Fruit fly (Drosophila melanogaster): ENCODE results near the gene PGRP-LB.
A peak's percentile ranks its signal among the peaks of the same experiment; 100 is the strongest.

The PGRP-LB gene

DNA sequence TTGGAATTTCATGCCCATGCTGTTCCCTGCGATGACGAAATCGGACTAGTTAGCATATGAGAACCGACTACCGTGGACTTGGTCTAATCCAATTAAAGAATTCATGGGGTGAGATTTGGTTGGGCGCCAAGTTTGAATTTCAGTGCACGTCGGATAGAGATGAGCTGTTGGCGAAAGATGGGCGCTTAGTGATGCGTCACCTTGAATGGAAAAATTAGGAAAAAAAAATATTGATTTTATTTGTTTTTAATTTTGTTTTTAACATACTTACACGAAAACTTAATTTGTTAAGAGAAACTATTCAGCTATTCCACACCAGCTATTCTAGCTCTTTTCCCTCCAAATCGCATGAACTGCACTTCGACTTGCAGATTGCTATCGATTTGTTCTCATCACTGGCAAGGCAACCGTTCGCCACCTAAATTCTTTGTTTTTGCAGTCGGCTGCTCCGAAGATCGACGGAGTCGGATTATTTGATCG, 38.7 kb downstream of the PGRP-LB start, which contains the start of the genes ninaG and Sptz (continued):
- TF ChIP-seq CG17829 (tag; optimal IDR thresholded peaks at IDR 0.05) (peak; percentile 91), CG5180 (GFP tag; optimal IDR thresholded peaks at IDR 0.05) (no peak), ind (GFP tag; optimal IDR thresholded peaks at IDR 0.05) (peak; percentile 96), tap (tag; optimal IDR thresholded peaks at IDR 0.05) (no peak), mam (GFP tag; optimal IDR thresholded peaks at IDR 0.05) (peak; percentile 98), CG14050 (GFP tag; IDR thresholded peaks at IDR 0.05) (peak; percentile 90), CG8281 (tag; optimal IDR thresholded peaks at IDR 0.05) (peak; percentile 63), Oli (tag; optimal IDR thresholded peaks at IDR 0.05) (peak; percentile 86), otp (GFP tag; IDR thresholded peaks at IDR 0.05) (peak; percentile 92), Oaz (GFP tag; IDR thresholded peaks at IDR 0.05) (peak; percentile 84), Hr39 (optimal IDR thresholded peaks at IDR 0.05) (no peak), emc (GFP tag; optimal IDR thresholded peaks at IDR 0.05) (peak; percentile 90), CG33557 (GFP tag; optimal IDR thresholded peaks at IDR 0.05) (peak; percentile 79), tll (GFP tag; optimal IDR thresholded peaks at IDR 0.05) (peak in 1 of 2 experiments; percentile 26), CG10147 (GFP tag; optimal IDR thresholded peaks at IDR 0.05) (no peak), wor (GFP tag; IDR thresholded peaks at IDR 0.05) (peak; percentile 89), CG3838 (GFP tag; optimal IDR thresholded peaks at IDR 0.05) (peak; percentile 89), nerfin-1 (tag; optimal IDR thresholded peaks at IDR 0.05) (peak; percentile 84), CG18599 (GFP tag; optimal IDR thresholded peaks at IDR 0.05) (peak; percentile 91), CG9215 (GFP tag; IDR thresholded peaks at IDR 0.05) (peak; percentile 94), CG10543 (GFP tag; optimal IDR thresholded peaks at IDR 0.05) (peak; percentile 76), CG6791 (GFP tag; IDR thresholded peaks at IDR 0.05; ENCODE audit: partially characterized antibody) (0 out of 3 replicates have a peak, but pooled peaks have one; percentile 17), CoRest (tag; optimal IDR thresholded peaks at IDR 0.05) (peak; percentile 95), CG13775 (GFP tag; optimal IDR thresholded peaks at IDR 0.05) (peak; percentile 94), vnd (GFP tag; IDR thresholded peaks at IDR 0.05; ENCODE audit: partially characterized antibody) (0 out of 3 replicates have a peak, but pooled peaks have one; percentile 30), CG11247 (GFP tag; IDR thresholded peaks at IDR 0.05) (peak; percentile 95), kni (GFP tag; optimal IDR thresholded peaks at IDR 0.05) (no peak), Nf-YC (tag; optimal IDR thresholded peaks at IDR 0.05) (no peak), da (GFP tag; optimal IDR thresholded peaks at IDR 0.05) (peak; percentile 86), seq (GFP tag; IDR thresholded peaks at IDR 0.05) (peak; percentile 86), cg (GFP tag; optimal IDR thresholded peaks at IDR 0.05) (no peak), schlank (tag; optimal IDR thresholded peaks at IDR 0.05) (peak; percentile 73), gsb (GFP tag; IDR thresholded peaks at IDR 0.05) (peak; percentile 87), her (GFP tag; optimal IDR thresholded peaks at IDR 0.05) (peak; percentile 84), ken (GFP tag; IDR thresholded peaks at IDR 0.05) (peak; percentile 96), sug (tag; optimal IDR thresholded peaks at IDR 0.05) (no peak), wek (GFP tag; optimal IDR thresholded peaks at IDR 0.05) (no peak), Doc3 (GFP tag; IDR thresholded peaks at IDR 0.05; ENCODE audit: partially characterized antibody) (no peak), ase (GFP tag; IDR thresholded peaks at IDR 0.05) (peak; percentile 93), CG8089 (GFP tag; optimal IDR thresholded peaks at IDR 0.05) (peak; percentile 90), br (optimal IDR thresholded peaks at IDR 0.05) (no peak), CG12219 (GFP tag; optimal IDR thresholded peaks at IDR 0.05) (peak; percentile 66), Ets65A (GFP tag) (peak; percentile 100), BtbVII (GFP tag; optimal IDR thresholded peaks at IDR 0.05) (peak; percentile 74), CG12942 (GFP tag; optimal IDR thresholded peaks at IDR 0.05) (peak; percentile 94), bcd (GFP tag; optimal IDR thresholded peaks at IDR 0.05) (peak; percentile 94), Bteb2 (GFP tag; optimal IDR thresholded peaks at IDR 0.05) (peak; percentile 89), jing (GFP tag; optimal IDR thresholded peaks at IDR 0.05) (peak; percentile 82), CG14710 (tag; optimal IDR thresholded peaks at IDR 0.05) (peak; percentile 93), CG4617 (GFP tag; optimal IDR thresholded peaks at IDR 0.05; ENCODE audit: borderline replicate concordance) (peak; percentile 94)
